Worm (Caenorhabditis elegans): ENCODE results near the gene F16H6.8.

- TF ChIP-seq tbx-2 (tag; optimal IDR thresholded peaks at IDR 0.05) = no peak
- no peak for TF ChIP-seq snpc-4 (tag; optimal IDR thresholded peaks at IDR 0.05)
- TF ChIP-seq unc-86 (tag; optimal IDR thresholded peaks at IDR 0.05) = no peak
- no peak for TF ChIP-seq elt-2 (tag; optimal IDR thresholded peaks at IDR 0.05)
- no peak for TF ChIP-seq nhr-11 (tag; optimal IDR thresholded peaks at IDR 0.05)
- no peak for TF ChIP-seq vab-15 (tag; optimal IDR thresholded peaks at IDR 0.05)
- TF ChIP-seq lin-15B (tag; optimal IDR thresholded peaks at IDR 0.05) = no peak
- no peak for TF ChIP-seq nhr-237 (tag; optimal IDR thresholded peaks at IDR 0.05)
- TF ChIP-seq C34B4.2 (tag; optimal IDR thresholded peaks at IDR 0.05) = no peak
- TF ChIP-seq fos-1 (tag; optimal IDR thresholded peaks at IDR 0.05) = no peak
- TF ChIP-seq lir-3 (tag; optimal IDR thresholded peaks at IDR 0.05; ENCODE audit: poor library complexity) = no peak
Observed at ce11 chrV:18224353-18224752, 8.3 kb upstream of the F16H6.8 start, which contains the start of gene F16H6.10.

All from whole organism, L1 larva.